Worm (Caenorhabditis elegans) whole organism, late embryonic: ENCODE data around the gene C41G11.1.

ENCODE experiments used
- C08G9.2 ChIP-seq: sonication (generic microtip); optimal IDR thresholded peaks from 2 replicates; lab custom pipeline; 2016; ENCODE audit warnings: mild to moderate bottlenecking, missing genetic modification characterization, moderate library complexity, missing compliant biosample characterization
- C38D4.7 ChIP-seq: fragments of 200-800 bp; sonication (Bioruptor generic); optimal IDR thresholded peaks from 2 replicates; lab custom pipeline; 2018; ENCODE audit warnings: mild to moderate bottlenecking, missing genetic modification characterization, moderate library complexity, missing compliant biosample characterization
- F13H6.1 ChIP-seq: sonication (generic microtip); optimal IDR thresholded peaks from 2 replicates; lab custom pipeline; 2016; ENCODE audit warnings: missing genetic modification characterization, missing compliant biosample characterization
- K02D7.2 ChIP-seq: sonication (generic microtip); optimal IDR thresholded peaks from 2 replicates; lab custom pipeline; 2017; ENCODE audit warnings: mild to moderate bottlenecking, missing genetic modification characterization, missing compliant biosample characterization
- T23F11.4 ChIP-seq: fragments of 200-800 bp; sonication (Bioruptor generic); optimal IDR thresholded peaks from 2 replicates; lab custom pipeline; 2018; ENCODE audit warnings: mild to moderate bottlenecking, missing genetic modification characterization, missing compliant biosample characterization
- ama-1 ChIP-seq: fragments of 150-350 bp; optimal IDR thresholded peaks from 2 replicates; lab custom pipeline; 2014
- ceh-14 ChIP-seq: sonication (generic microtip); optimal IDR thresholded peaks from 2 replicates; lab custom pipeline; 2016; ENCODE audit warnings: missing genotype, missing genetic modification characterization, missing compliant biosample characterization
- ceh-18 ChIP-seq: sonication (generic microtip); optimal IDR thresholded peaks from 2 replicates; lab custom pipeline; 2016; ENCODE audit warnings: missing genetic modification characterization, missing compliant biosample characterization
- ceh-19 ChIP-seq: fragments of 200-800 bp; sonication (Bioruptor generic); optimal IDR thresholded peaks from 2 replicates; lab custom pipeline; 2018; ENCODE audit warnings: mild to moderate bottlenecking, missing genetic modification characterization, missing compliant biosample characterization
- ceh-2 ChIP-seq: sonication (generic microtip); optimal IDR thresholded peaks from 2 replicates; lab custom pipeline; 2016; ENCODE audit warnings: missing genotype, missing genetic modification characterization, missing compliant biosample characterization
- ceh-24 ChIP-seq: sonication (generic microtip); optimal IDR thresholded peaks from 2 replicates; lab custom pipeline; 2016; ENCODE audit warnings: mild to moderate bottlenecking, missing genetic modification characterization, missing compliant biosample characterization
- ceh-31 ChIP-seq: sonication (generic microtip); optimal IDR thresholded peaks from 2 replicates; lab custom pipeline; 2016; ENCODE audit warnings: missing genetic modification characterization, missing compliant biosample characterization
- ceh-34 ChIP-seq: sonication (generic microtip); optimal IDR thresholded peaks from 2 replicates; lab custom pipeline; 2016; ENCODE audit warnings: mild to moderate bottlenecking, missing genetic modification characterization, missing compliant biosample characterization
- ceh-48 ChIP-seq: sonication (generic microtip); optimal IDR thresholded peaks from 2 replicates; lab custom pipeline; 2016; ENCODE audit warnings: missing genetic modification characterization, inconsistent platforms, missing compliant biosample characterization
- ceh-6 ChIP-seq: fragments of 200-800 bp; sonication (Bioruptor generic); optimal IDR thresholded peaks from 2 replicates; lab custom pipeline; 2018; ENCODE audit warnings: mild to moderate bottlenecking, missing genetic modification characterization, missing compliant biosample characterization
- elt-4 ChIP-seq: sonication (generic microtip); optimal IDR thresholded peaks from 2 replicates; lab custom pipeline; 2016; ENCODE audit warnings: missing genetic modification characterization, missing compliant biosample characterization
- ets-4 ChIP-seq: sonication (generic microtip); optimal IDR thresholded peaks from 2 replicates; lab custom pipeline; 2016; ENCODE audit warnings: missing genetic modification characterization, missing compliant biosample characterization
- fax-1 ChIP-seq: sonication (generic microtip); optimal IDR thresholded peaks from 2 replicates; lab custom pipeline; 2016; ENCODE audit warnings: missing genotype, missing genetic modification characterization, missing compliant biosample characterization
- fkh-6 ChIP-seq: sonication (generic microtip); optimal IDR thresholded peaks from 2 replicates; lab custom pipeline; 2016; ENCODE audit warnings: missing genetic modification characterization, missing compliant biosample characterization
- hlh-30 ChIP-seq: sonication (generic microtip); optimal IDR thresholded peaks from 2 replicates; lab custom pipeline; 2017; ENCODE audit warnings: antibody characterized with exemption, missing genetic modification characterization, missing compliant biosample characterization; ENCODE audit not compliant: insufficient read depth
- hlh-6 ChIP-seq: sonication (generic microtip); optimal IDR thresholded peaks from 2 replicates; lab custom pipeline; 2016; ENCODE audit warnings: missing genotype, missing genetic modification characterization, missing compliant biosample characterization
- hlh-8 ChIP-seq: sonication (generic microtip); optimal IDR thresholded peaks from 2 replicates; lab custom pipeline; 2016; ENCODE audit warnings: missing genotype, missing genetic modification characterization, missing compliant biosample characterization
- lim-6 ChIP-seq: sonication (generic microtip); optimal IDR thresholded peaks from 2 replicates; lab custom pipeline; 2016; ENCODE audit warnings: missing genetic modification characterization, missing compliant biosample characterization
- mec-3 ChIP-seq: sonication (generic microtip); optimal IDR thresholded peaks from 2 replicates; lab custom pipeline; 2016; ENCODE audit warnings: borderline replicate concordance, missing genetic modification characterization, missing compliant biosample characterization
- nfya-1 ChIP-seq: sonication (generic microtip); optimal IDR thresholded peaks from 2 replicates; lab custom pipeline; 2017; ENCODE audit warnings: missing genetic modification characterization, mild to moderate bottlenecking, missing compliant biosample characterization, antibody characterized with exemption, moderate library complexity
- odd-2 ChIP-seq: sonication (generic microtip); optimal IDR thresholded peaks from 2 replicates; lab custom pipeline; 2017; ENCODE audit warnings: antibody characterized with exemption, mild to moderate bottlenecking, missing genetic modification characterization, missing compliant biosample characterization
- pag-3 ChIP-seq: sonication (generic microtip); optimal IDR thresholded peaks from 2 replicates; lab custom pipeline; 2016; ENCODE audit warnings: missing compliant biosample characterization, missing genetic modification characterization, borderline replicate concordance
- pat-9 ChIP-seq: fragments of 200-800 bp; sonication (Bioruptor generic); optimal IDR thresholded peaks from 2 replicates; lab custom pipeline; 2018; ENCODE audit warnings: mild to moderate bottlenecking, missing genetic modification characterization, moderate library complexity, missing compliant biosample characterization
- pax-1 ChIP-seq: fragments of 150-350 bp; optimal IDR thresholded peaks from 2 replicates; lab custom pipeline; 2014; ENCODE audit warnings: missing biosample characterization, missing genetic modification characterization
- pha-4 ChIP-seq: fragments of 150-350 bp; optimal IDR thresholded peaks from 2 replicates; lab custom pipeline; 2018; ENCODE audit warnings: missing biosample characterization, missing genetic modification reagents, missing genetic modification characterization
- pqm-1 ChIP-seq: sonication (generic microtip); optimal IDR thresholded peaks from 2 replicates; lab custom pipeline; 2016; ENCODE audit warnings: missing genetic modification characterization, missing compliant biosample characterization
- pros-1 ChIP-seq: fragments of 150-350 bp; optimal IDR thresholded peaks from 2 replicates; lab custom pipeline; 2014; ENCODE audit warnings: missing biosample characterization, missing genetic modification reagents, missing genetic modification characterization
- ref-2 ChIP-seq: sonication (generic microtip); optimal IDR thresholded peaks from 2 replicates; lab custom pipeline; 2016; ENCODE audit warnings: missing genetic modification characterization, missing compliant biosample characterization
- rnt-1 ChIP-seq: sonication (generic microtip); optimal IDR thresholded peaks from 2 replicates; lab custom pipeline; 2016; ENCODE audit warnings: missing genetic modification characterization, missing compliant biosample characterization
- sdc-2 ChIP-seq: sonication (generic microtip); optimal IDR thresholded peaks from 2 replicates; lab custom pipeline; 2016; ENCODE audit warnings: missing genotype, missing genetic modification characterization, missing compliant biosample characterization
- syd-9 ChIP-seq: sonication (generic microtip); optimal IDR thresholded peaks from 2 replicates; lab custom pipeline; 2016; ENCODE audit warnings: mild to moderate bottlenecking, missing genetic modification characterization, moderate library complexity, missing compliant biosample characterization
- tbx-2 ChIP-seq: sonication (generic microtip); optimal IDR thresholded peaks from 2 replicates; lab custom pipeline; 2016; ENCODE audit warnings: missing genetic modification characterization, missing compliant biosample characterization
- tbx-7 ChIP-seq: sonication (generic microtip); optimal IDR thresholded peaks from 2 replicates; lab custom pipeline; 2016; ENCODE audit warnings: missing genotype, missing genetic modification characterization, missing compliant biosample characterization
- unc-3 ChIP-seq, 2 experiments: fragments of 200-800 bp in 1 of 2; sonication (Bioruptor generic) in 1 of 2; sonication (generic microtip) in 1 of 2; conservative IDR thresholded peaks in 1 of 2; optimal IDR thresholded peaks in 1 of 2; 2 replicates each; pipeline versions ENCODE4 v1.3.6 to Lab custom; 2016 to 2022; ENCODE audit warnings: missing compliant biosample characterization in 2 of 2, missing genetic modification characterization in 2 of 2, missing genetic modification reagents in 1 of 2
- unc-55 ChIP-seq: sonication (generic microtip); optimal IDR thresholded peaks from 2 replicates; lab custom pipeline; 2017; ENCODE audit warnings: missing biosample characterization, missing genetic modification reagents, missing genetic modification characterization
- unc-86 ChIP-seq: sonication (generic microtip); optimal IDR thresholded peaks from 2 replicates; lab custom pipeline; 2016; ENCODE audit warnings: missing genetic modification characterization, missing compliant biosample characterization
- ztf-16 ChIP-seq: sonication (generic microtip); optimal IDR thresholded peaks from 2 replicates; lab custom pipeline; 2017; ENCODE audit warnings: missing genetic modification characterization, missing compliant biosample characterization

Gene C41G11.1

DNA sequence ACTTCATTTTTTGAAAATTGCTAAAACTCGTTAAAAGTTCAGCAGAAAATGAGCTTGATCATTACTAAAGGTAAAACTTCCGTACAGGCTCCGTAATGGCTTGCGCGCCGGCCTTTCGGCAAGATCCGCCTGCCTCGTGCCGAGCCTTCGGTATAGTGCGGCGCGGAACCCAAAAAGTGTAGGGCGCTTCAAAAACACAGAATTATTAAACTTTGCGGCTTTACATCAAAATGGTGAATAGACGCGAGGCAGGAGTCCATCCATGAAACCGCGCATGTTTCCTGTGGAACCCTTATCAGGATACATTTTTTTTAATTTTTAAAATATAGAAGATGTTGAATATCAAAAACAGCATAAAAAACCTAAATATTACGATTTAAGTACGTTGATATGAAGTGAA is 33.1 kb upstream of the C41G11.1 start:
- TF ChIP-seq hlh-30 (tag; lab: Kevin White, UChicago): no peak

ce11 chrX:5746665-5747064 is 26.6 kb upstream of the C41G11.1 start:
- TF ChIP-seq fax-1 (no peak), unc-55 (GFP tag; lab: Kevin White, UChicago) (peak; percentile 43), ceh-48 (no peak), pha-4 (no peak), ztf-16 (tag; lab: Kevin White, UChicago) (no peak), elt-4 (tag; lab: Kevin White, UChicago) (no peak)

ce11 chrX:5743209-5743608 is 23.2 kb upstream of the C41G11.1 start, which contains the start of gene gnrr-4:
gnrr-4 (minus strand) TSS chrX:5743309.
- TF ChIP-seq T23F11.4 (GFP tag; lab: Kevin White, UChicago) (no peak), syd-9 (tag; lab: Kevin White, UChicago) (no peak), pax-1 (tag; lab: Kevin White, UChicago) (no peak)

ce11 chrX:5733728-5734252 is 13.8 kb upstream of the C41G11.1 start, which contains the start of gene rgs-6:
rgs-6 (minus strand) TSS chrX:5733778.
- TF ChIP-seq ceh-34 (tag; lab: Kevin White, UChicago): peak; percentile 88
- peak; percentile 71 for TF ChIP-seq ceh-19
- TF ChIP-seq K02D7.2 (tag; lab: Kevin White, UChicago): no peak

ce11 chrX:5728956-5729467 is 9.0 kb upstream of the C41G11.1 start:
- TF ChIP-seq ceh-14 (tag; lab: Kevin White, UChicago) (peak; percentile 79), C08G9.2 (tag; lab: Kevin White, UChicago) (peak; percentile 61), K02D7.2 (tag; lab: Kevin White, UChicago) (no peak), fkh-6 (tag; lab: Kevin White, UChicago) (peak; percentile 9), pat-9 (tag; lab: Kevin White, UChicago) (no peak), ceh-24 (no peak), fax-1 (peak; percentile 46), ceh-18 (tag; lab: Kevin White, UChicago) (peak; percentile 78), odd-2 (tag; lab: Kevin White, UChicago) (no peak), ceh-6 (GFP tag; lab: Kevin White, UChicago) (no peak), ceh-34 (tag; lab: Kevin White, UChicago) (peak; percentile 45), ceh-2 (tag; lab: Kevin White, UChicago) (peak; percentile 32), ceh-19 (peak; percentile 79), C38D4.7 (peak; percentile 11), sdc-2 (tag; lab: Kevin White, UChicago) (peak; percentile 15), syd-9 (tag; lab: Kevin White, UChicago) (peak; percentile 30), lim-6 (tag; lab: Kevin White, UChicago) (peak; percentile 20), ref-2 (peak; percentile 50), hlh-6 (tag; lab: Kevin White, UChicago) (peak; percentile 30), unc-3 (GFP tag; conservative IDR thresholded peaks at IDR 0.05; lab: Robert Waterston, UW) (0 out of 2 replicates have a peak, but pooled peaks have one; percentile 3), unc-3 (tag; optimal IDR thresholded peaks at IDR 0.05; lab: Kevin White, UChicago) (no peak), F13H6.1 (peak; percentile 72), mec-3 (tag; lab: Kevin White, UChicago) (peak; percentile 23), rnt-1 (tag; lab: Kevin White, UChicago) (peak; percentile 4), ceh-31 (tag; lab: Kevin White, UChicago) (peak; percentile 80), tbx-2 (tag; lab: Kevin White, UChicago) (peak; percentile 72), nfya-1 (tag; lab: Kevin White, UChicago) (peak; percentile 52), unc-86 (tag; lab: Kevin White, UChicago) (peak; percentile 36), ama-1 (lab: Kevin White, UChicago) (no peak), pros-1 (tag; lab: Kevin White, UChicago) (peak; percentile 77), pqm-1 (tag; lab: Kevin White, UChicago) (peak; percentile 16), tbx-7 (peak; percentile 3), hlh-8 (tag; lab: Kevin White, UChicago) (peak; percentile 41), ceh-48 (no peak), ets-4 (tag; lab: Kevin White, UChicago) (no peak), pag-3 (tag; lab: Kevin White, UChicago) (peak; percentile 9), pax-1 (tag; lab: Kevin White, UChicago) (no peak)
